Worm (Caenorhabditis elegans) whole organism, L2 larva: ENCODE measurements around the gene srxa-1.
A peak's percentile ranks its signal among the peaks of the same experiment; 100 is the strongest.

ENCODE experiments used
- ZK546.5 ChIP-seq: sonication (generic microtip); optimal IDR thresholded peaks from 2 replicates; lab custom pipeline; 2017; ENCODE audit warnings: missing biosample characterization, missing genetic modification characterization
- egl-27 ChIP-seq: sonication (generic microtip); optimal IDR thresholded peaks from 3 replicates; lab custom pipeline; 2017; ENCODE audit warnings: missing biosample characterization, missing genetic modification reagents, missing genetic modification characterization
- lin-13 ChIP-seq: fragments of 150-350 bp; optimal IDR thresholded peaks from 2 replicates; lab custom pipeline; 2014; ENCODE audit warnings: missing biosample characterization, missing genetic modification reagents, missing genetic modification characterization
- lin-39 ChIP-seq: fragments of 150-350 bp; optimal IDR thresholded peaks from 2 replicates; lab custom pipeline; 2014; ENCODE audit warnings: missing biosample characterization, missing genetic modification reagents, missing genetic modification characterization
- lsy-2 ChIP-seq, 2 experiments: fragments of 150-350 bp in 1 of 2; sonication (generic microtip) in 1 of 2; optimal IDR thresholded peaks; 2 replicates each; lab custom pipeline; 2014 to 2017; ENCODE audit warnings: missing biosample characterization in 2 of 2, missing genetic modification characterization in 2 of 2
- mdl-1 ChIP-seq, 2 experiments: fragments of 150-350 bp in 1 of 2; sonication (generic microtip) in 1 of 2; optimal IDR thresholded peaks; 2 replicates each; lab custom pipeline; 2017; ENCODE audit warnings: missing biosample characterization in 2 of 2, missing genetic modification characterization in 2 of 2
- nhr-11 ChIP-seq: fragments of 150-350 bp; optimal IDR thresholded peaks from 2 replicates; lab custom pipeline; 2014; ENCODE audit warnings: missing biosample characterization, missing genetic modification characterization
- nhr-237 ChIP-seq: fragments of 150-350 bp; optimal IDR thresholded peaks from 2 replicates; lab custom pipeline; 2014; ENCODE audit warnings: missing biosample characterization, missing genetic modification characterization
- nhr-25 ChIP-seq: fragments of 150-350 bp; sonication (generic microtip); optimal IDR thresholded peaks from 3 replicates; lab custom pipeline; 2014; ENCODE audit warnings: missing biosample characterization, missing genetic modification characterization
- sma-3 ChIP-seq: sonication (generic microtip); optimal IDR thresholded peaks from 2 replicates; lab custom pipeline; 2016; ENCODE audit warnings: missing genetic modification reagents, missing genetic modification characterization, missing compliant biosample characterization
- snpc-4 ChIP-seq: fragments of 150-350 bp; optimal IDR thresholded peaks from 2 replicates; lab custom pipeline; 2014; ENCODE audit warnings: missing biosample characterization, missing genetic modification characterization

ce11 chrV:20780400-20780799, 48.5 kb downstream of the srxa-1 start, which contains the start of gene hif-1:
- TF ChIP-seq egl-27 (tag; lab: Kevin White, UChicago) (no peak), nhr-11 (tag; lab: Kevin White, UChicago) (no peak), mdl-1 (tag; optimal IDR thresholded peaks at IDR 0.05; lab: Kevin White, UChicago) (no peak), snpc-4 (no peak), ZK546.5 (tag; lab: Kevin White, UChicago) (no peak), nhr-237 (tag; lab: Kevin White, UChicago) (no peak), lin-39 (tag; lab: Kevin White, UChicago) (no peak), sma-3 (GFP tag; lab: Kevin White, UChicago) (no peak), lsy-2 (tag; optimal IDR thresholded peaks at IDR 0.05; lab: Kevin White, UChicago) (peak in 1 of 2 experiments; percentile 40), nhr-25 (tag; lab: Kevin White, UChicago) (no peak), lin-13 (GFP tag; lab: Kevin White, UChicago) (no peak)
